Worm (Caenorhabditis elegans): ENCODE results near the gene rap-1.

DNA sequence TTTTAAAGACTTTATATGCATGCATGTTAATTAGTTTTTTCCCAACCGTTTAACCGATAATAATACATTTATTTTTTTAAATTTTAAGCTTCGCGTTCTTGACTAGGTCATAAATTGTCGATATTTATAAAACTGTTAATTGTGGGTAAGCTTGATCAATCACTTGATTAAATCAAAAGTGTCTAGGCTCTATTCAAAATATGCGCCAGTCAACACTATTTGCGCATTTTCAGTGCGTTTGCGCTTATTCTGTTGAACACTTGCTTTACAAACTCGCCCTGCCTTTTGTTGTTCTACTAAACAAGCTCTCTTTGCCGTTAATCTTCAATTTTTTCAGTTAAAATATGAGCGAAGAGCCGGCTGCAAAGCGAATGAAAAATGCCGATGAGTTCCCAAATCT, 27.6 kb downstream of the rap-1 start, which contains the start of gene spr-2:
- TF ChIP-seq zip-4 (GFP tag; optimal IDR thresholded peaks at IDR 0.05) = no peak
- no peak for TF ChIP-seq nhr-28 (tag; optimal IDR thresholded peaks at IDR 0.05)
- TF ChIP-seq nhr-11 (tag; optimal IDR thresholded peaks at IDR 0.05) = peak; percentile 67
- no peak for TF ChIP-seq nhr-76 (tag; optimal IDR thresholded peaks at IDR 0.05)
- TF ChIP-seq mep-1 (tag; optimal IDR thresholded peaks at IDR 0.05) = peak; percentile 92
- TF ChIP-seq nhr-47 (tag; optimal IDR thresholded peaks at IDR 0.05) = peak; percentile 84
- no peak for TF ChIP-seq lir-3 (tag; optimal IDR thresholded peaks at IDR 0.05; ENCODE audit: poor library complexity)
- TF ChIP-seq isw-1 (GFP tag; IDR thresholded peaks at IDR 0.05) = peak; percentile 42; the same call in 1 of the 2 replicates
- 0 out of 2 replicates have a peak, but pooled peaks have one; percentile 18 for TF ChIP-seq grh-1 (GFP tag; IDR thresholded peaks at IDR 0.05)

Data from whole organism, L1 larva.